Worm (Caenorhabditis elegans): ENCODE data around the gene C18A3.7.

DNA sequence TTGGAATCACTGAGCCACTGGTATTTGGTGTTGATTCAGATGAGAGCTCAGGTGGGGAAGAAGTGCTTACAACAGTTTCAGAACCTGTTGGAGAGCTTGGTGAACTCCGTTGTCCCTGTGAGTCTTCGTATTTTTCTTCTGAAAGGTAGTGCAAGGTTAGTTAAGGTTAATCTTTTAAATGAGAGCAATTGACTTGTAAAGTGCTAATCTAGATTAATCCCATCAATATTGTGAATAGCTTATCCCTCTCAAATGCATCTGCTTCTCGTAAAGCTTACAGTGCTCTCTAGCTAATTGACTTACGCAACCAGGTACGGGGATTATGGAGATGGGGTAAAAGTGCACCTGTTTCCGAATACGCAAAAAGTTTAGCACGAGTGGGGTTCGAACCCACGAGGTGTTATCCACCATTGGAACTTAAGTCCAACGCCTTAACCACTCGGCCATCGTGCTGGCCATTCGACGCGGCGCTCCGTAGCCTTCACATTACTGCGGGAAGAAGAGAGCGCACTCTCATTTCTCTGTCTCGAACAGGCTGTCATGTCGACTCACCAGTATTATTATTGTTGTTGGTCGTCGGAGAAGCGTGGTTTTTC is 42.4 kb upstream of the C18A3.7 start:
- TF ChIP-seq snpc-3.4 (tag; optimal IDR thresholded peaks at IDR 0.05) (no peak), madf-8 (GFP tag; conservative IDR thresholded peaks at IDR 0.05) (no peak), egl-18 (GFP tag; IDR thresholded peaks at IDR 0.05) (no peak), cebp-1 (GFP tag; IDR thresholded peaks at IDR 0.05) (no peak), cebp-1 (tag; optimal IDR thresholded peaks at IDR 0.05) (no peak), nhr-90 (tag; optimal IDR thresholded peaks at IDR 0.05) (peak; percentile 58), ztf-18 (tag; optimal IDR thresholded peaks at IDR 0.05) (peak; percentile 58), T07F8.4 (tag; optimal IDR thresholded peaks at IDR 0.05) (peak; percentile 37), unc-130 (GFP tag; optimal IDR thresholded peaks at IDR 0.05) (no peak), hlh-26 (GFP tag; conservative IDR thresholded peaks at IDR 0.05) (no peak), attf-5 (GFP tag; optimal IDR thresholded peaks at IDR 0.05) (peak; percentile 35), ets-4 (GFP tag; optimal IDR thresholded peaks at IDR 0.05) (no peak), sea-2 (GFP tag; IDR thresholded peaks at IDR 0.05) (no peak), attf-6 (GFP tag; IDR thresholded peaks at IDR 0.05) (peak; percentile 24; the same call in 1 of the 2 replicates), Y79H2A.3 (GFP tag; conservative IDR thresholded peaks at IDR 0.05) (peak; percentile 47; the same call in 1 of the 2 replicates)

Data from whole organism, young adult.